Fruit fly (Drosophila melanogaster): ENCODE data around the gene pum.

pum gene

DNA sequence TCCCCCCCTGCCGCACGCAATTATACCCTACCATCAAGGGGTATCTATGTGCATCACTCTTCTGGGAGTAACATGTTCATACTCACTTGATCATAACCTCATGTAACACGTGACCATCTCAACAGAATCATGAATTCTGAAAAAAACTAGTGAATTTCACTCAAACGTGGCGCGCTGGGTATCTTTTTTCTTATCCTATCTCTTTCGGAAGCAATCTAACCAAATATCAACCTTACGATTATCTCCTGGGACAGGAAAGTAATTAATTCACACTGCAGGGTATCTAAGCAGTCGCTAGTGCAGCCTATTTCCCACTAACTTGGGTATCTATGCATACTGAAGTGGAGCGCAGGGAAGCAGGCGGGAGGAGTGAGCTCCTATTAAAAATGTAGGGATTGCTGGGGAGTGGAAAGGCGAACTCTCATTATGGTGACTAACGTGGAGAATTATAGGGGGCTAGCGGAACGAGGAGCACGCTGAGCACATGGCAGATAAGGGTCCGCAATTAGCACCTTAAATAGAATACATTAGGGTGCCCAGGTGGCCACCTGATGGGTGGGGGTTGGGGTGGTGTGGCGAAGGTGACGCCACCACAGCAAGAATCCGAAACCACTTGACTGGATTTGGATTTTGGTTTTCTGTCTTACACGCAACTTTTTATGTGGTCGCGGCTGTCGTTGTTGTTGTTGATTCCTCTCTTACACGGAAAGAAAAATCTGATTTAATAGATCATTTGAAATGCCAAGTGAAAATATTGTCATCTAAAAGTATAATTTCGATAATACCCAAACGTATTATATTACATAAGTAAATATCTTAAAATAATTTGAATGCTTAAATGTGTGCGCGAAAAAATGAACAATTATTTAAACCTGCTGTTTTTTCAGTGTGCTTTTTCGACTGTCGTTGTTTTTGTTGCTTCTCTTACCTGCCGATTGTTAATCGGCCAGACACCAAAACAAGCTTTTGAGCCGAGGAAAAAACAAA, 182.1 kb downstream of the pum start (continued):
- peak; percentile 83 for TF ChIP-seq CG3838 (GFP tag; optimal IDR thresholded peaks at IDR 0.05)
- TF ChIP-seq vnd (GFP tag; IDR thresholded peaks at IDR 0.05; ENCODE audit: partially characterized antibody) = no peak
- no peak for TF ChIP-seq stc (GFP tag; IDR thresholded peaks at IDR 0.05)
- TF ChIP-seq Rx (GFP tag; IDR thresholded peaks at IDR 0.05) = no peak
- peak; percentile 92 for TF ChIP-seq Xbp1 (GFP tag; optimal IDR thresholded peaks at IDR 0.05)
- TF ChIP-seq NC2β (GFP tag; optimal IDR thresholded peaks at IDR 0.05) = peak; percentile 68
- TF ChIP-seq nmo (GFP tag; optimal IDR thresholded peaks at IDR 0.05) = peak; percentile 96
- no peak for TF ChIP-seq ara (GFP tag; IDR thresholded peaks at IDR 0.05)
- TF ChIP-seq Sox102F (GFP tag; optimal IDR thresholded peaks at IDR 0.05) = peak; percentile 95
- peak; percentile 93 for TF ChIP-seq CG13296 (GFP tag; optimal IDR thresholded peaks at IDR 0.05)
- peak; percentile 91 for TF ChIP-seq CG6813 (GFP tag; optimal IDR thresholded peaks at IDR 0.05)
- TF ChIP-seq wek (GFP tag; optimal IDR thresholded peaks at IDR 0.05) = peak; percentile 50
- peak; percentile 93 for TF ChIP-seq CG18262 (tag; optimal IDR thresholded peaks at IDR 0.05)
- TF ChIP-seq CG30431 (GFP tag; optimal IDR thresholded peaks at IDR 0.05) = peak; percentile 68
- TF ChIP-seq pnt (GFP tag; optimal IDR thresholded peaks at IDR 0.05) = peak; percentile 73
- TF ChIP-seq pfk (GFP tag; optimal IDR thresholded peaks at IDR 0.05) = no peak
- peak; percentile 66 for TF ChIP-seq Atf-2 (GFP tag; optimal IDR thresholded peaks at IDR 0.05)
- TF ChIP-seq YL-1 (GFP tag; optimal IDR thresholded peaks at IDR 0.05) = peak; percentile 47
- TF ChIP-seq CG11695 (GFP tag; IDR thresholded peaks at IDR 0.05) = no peak
- peak; percentile 91 for TF ChIP-seq CG12769 (tag; optimal IDR thresholded peaks at IDR 0.05)
- TF ChIP-seq pita (GFP tag; optimal IDR thresholded peaks at IDR 0.05) = no peak
- peak; percentile 29 for TF ChIP-seq CG3163 (GFP tag; optimal IDR thresholded peaks at IDR 0.05)
- peak; percentile 92 for TF ChIP-seq CG10274 (GFP tag; optimal IDR thresholded peaks at IDR 0.05)
- peak; percentile 98 for TF ChIP-seq Ets65A (GFP tag)
- peak; percentile 85 for TF ChIP-seq Chrac-16 (GFP tag; optimal IDR thresholded peaks at IDR 0.05)
- peak; percentile 69 for TF ChIP-seq CG8281 (tag; optimal IDR thresholded peaks at IDR 0.05)
- peak; percentile 97 for TF ChIP-seq gem (tag; optimal IDR thresholded peaks at IDR 0.05)
- TF ChIP-seq NFAT (GFP tag; IDR thresholded peaks at IDR 0.05) = no peak
- TF ChIP-seq CG1832 (GFP tag; optimal IDR thresholded peaks at IDR 0.05) = no peak
- peak; percentile 96 for TF ChIP-seq CoRest (tag; optimal IDR thresholded peaks at IDR 0.05)
- peak; percentile 78 for TF ChIP-seq B-H2 (GFP tag; optimal IDR thresholded peaks at IDR 0.05)
- TF ChIP-seq grn (GFP tag; optimal IDR thresholded peaks at IDR 0.05) = peak; percentile 51
- TF ChIP-seq CG11247 (GFP tag; IDR thresholded peaks at IDR 0.05) = no peak
- peak; percentile 92 for TF ChIP-seq fd3F (GFP tag; optimal IDR thresholded peaks at IDR 0.05)
- TF ChIP-seq CG12104 (GFP tag; optimal IDR thresholded peaks at IDR 0.05) = peak; percentile 92
- TF ChIP-seq Meics (GFP tag; optimal IDR thresholded peaks at IDR 0.05) = peak; percentile 96
- TF ChIP-seq Dek (tag; optimal IDR thresholded peaks at IDR 0.05) = peak; percentile 95
- peak; percentile 81 for TF ChIP-seq onecut (GFP tag; IDR thresholded peaks at IDR 0.05)
- TF ChIP-seq CG10543 (GFP tag; optimal IDR thresholded peaks at IDR 0.05) = peak; percentile 37
- peak; percentile 86 for TF ChIP-seq cwo (GFP tag; optimal IDR thresholded peaks at IDR 0.05)
- no peak for TF ChIP-seq CG11696 (GFP tag; IDR thresholded peaks at IDR 0.05)
- TF ChIP-seq Drgx (GFP tag; IDR thresholded peaks at IDR 0.05) = no peak
- peak; percentile 62 for TF ChIP-seq CG3995 (GFP tag; optimal IDR thresholded peaks at IDR 0.05)
- TF ChIP-seq Sox100B (GFP tag; optimal IDR thresholded peaks at IDR 0.05) = peak; percentile 91
- peak; percentile 80 for TF ChIP-seq CG10431 (GFP tag; optimal IDR thresholded peaks at IDR 0.05)
- TF ChIP-seq CG1602 (GFP tag; optimal IDR thresholded peaks at IDR 0.05) = peak; percentile 87
- no peak for TF ChIP-seq hbn (GFP tag; IDR thresholded peaks at IDR 0.05; ENCODE audit: partially characterized antibody)
- peak; percentile 76 for TF ChIP-seq CG18764 (GFP tag; optimal IDR thresholded peaks at IDR 0.05)
